Worm (Caenorhabditis elegans): ENCODE results near the gene H20J04.4.

The H20J04.4 gene

DNA sequence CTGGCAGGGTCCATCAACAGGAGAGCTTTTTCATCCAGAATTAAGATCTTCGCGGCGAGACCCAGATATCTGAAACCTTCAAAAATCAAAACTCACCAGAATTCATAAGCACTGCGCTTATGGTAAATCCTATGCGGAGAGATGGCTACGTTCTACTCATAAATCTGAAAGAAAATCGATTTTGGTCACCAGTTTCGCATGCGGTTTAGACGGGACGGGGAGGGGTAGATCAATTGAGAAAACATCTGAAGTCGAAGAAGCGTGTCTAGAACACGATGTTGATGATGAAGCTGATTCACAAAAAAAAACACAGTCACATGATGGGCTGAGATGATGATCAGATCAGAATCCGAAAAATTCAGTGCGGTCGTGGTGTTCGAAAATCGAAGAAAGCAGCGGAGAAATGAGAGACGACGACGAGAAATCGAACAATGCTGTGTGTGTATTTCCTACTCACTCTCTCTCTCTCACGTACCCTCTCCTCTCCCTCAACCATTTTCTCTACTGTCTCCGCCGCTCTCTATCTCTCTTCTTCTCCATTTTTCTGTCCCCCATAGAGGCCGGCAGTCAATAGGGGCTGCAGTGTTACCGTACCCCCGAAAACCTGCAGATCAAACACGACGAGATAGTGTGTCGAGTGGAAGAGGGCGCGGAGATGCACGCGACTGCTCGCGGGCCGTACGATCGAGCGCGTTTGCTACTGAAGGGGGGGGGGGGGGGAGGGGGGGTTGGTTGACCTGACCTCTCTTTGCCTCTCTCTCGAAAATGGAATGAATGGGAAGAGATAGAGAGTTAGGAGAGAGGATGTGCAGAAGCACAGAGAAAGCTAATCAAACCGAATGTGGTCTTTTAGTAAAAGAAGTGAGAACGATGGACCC, 47.7 kb downstream of the H20J04.4 start, which contains the start of gene ntl-2:
Gene ntl-2, minus strand, starts transcription at position 171 of the 878 bp plus-strand sequence.
- TF ChIP-seq nhr-21 (tag; optimal IDR thresholded peaks at IDR 0.05) (peak; percentile 88), unc-55 (GFP tag; optimal IDR thresholded peaks at IDR 0.05) (peak; percentile 94), ceh-82 (tag; optimal IDR thresholded peaks at IDR 0.05) (peak; percentile 70), dmd-4 (tag; optimal IDR thresholded peaks at IDR 0.05) (no peak), peb-1 (tag; optimal IDR thresholded peaks at IDR 0.05) (no peak), nhr-6 (tag; optimal IDR thresholded peaks at IDR 0.05) (peak; percentile 85), F13H6.1 (tag; optimal IDR thresholded peaks at IDR 0.05) (peak; percentile 97), mab-5 (tag; optimal IDR thresholded peaks at IDR 0.05) (peak; percentile 89), crh-2 (tag; optimal IDR thresholded peaks at IDR 0.05) (peak; percentile 86), Y55F3AM.14 (GFP tag; optimal IDR thresholded peaks at IDR 0.05) (peak; percentile 95), skn-1 (tag; optimal IDR thresholded peaks at IDR 0.05) (peak; percentile 55), egl-27 (tag; optimal IDR thresholded peaks at IDR 0.05) (peak; percentile 89), fos-1 (tag; optimal IDR thresholded peaks at IDR 0.05) (peak; percentile 77), C34F6.9 (tag; optimal IDR thresholded peaks at IDR 0.05) (peak; percentile 96), sma-9 (GFP tag; optimal IDR thresholded peaks at IDR 0.05) (peak; percentile 84), sma-9 (tag; optimal IDR thresholded peaks at IDR 0.05) (no peak), ama-1 (optimal IDR thresholded peaks at IDR 0.05) (no peak), snpc-4 (tag; optimal IDR thresholded peaks at IDR 0.05) (peak; percentile 67), lin-39 (tag; optimal IDR thresholded peaks at IDR 0.05) (no peak), sem-4 (tag; optimal IDR thresholded peaks at IDR 0.05) (peak; percentile 91), mbf-1 (tag; optimal IDR thresholded peaks at IDR 0.05) (no peak), nhr-129 (tag; optimal IDR thresholded peaks at IDR 0.05) (peak; percentile 96), lin-11 (tag; optimal IDR thresholded peaks at IDR 0.05) (peak; percentile 85), nhr-12 (tag; optimal IDR thresholded peaks at IDR 0.05) (no peak), ztf-11 (tag; optimal IDR thresholded peaks at IDR 0.05) (no peak), elt-1 (tag; optimal IDR thresholded peaks at IDR 0.05) (no peak), gmeb-1 (tag; optimal IDR thresholded peaks at IDR 0.05) (peak; percentile 89), nhr-77 (tag; optimal IDR thresholded peaks at IDR 0.05) (no peak), ztf-1 (GFP tag; conservative IDR thresholded peaks at IDR 0.05) (no peak), nhr-10 (tag; optimal IDR thresholded peaks at IDR 0.05) (no peak), unc-39 (tag; optimal IDR thresholded peaks at IDR 0.05) (no peak), ceh-16 (tag; optimal IDR thresholded peaks at IDR 0.05) (peak; percentile 72), ztf-4 (tag; optimal IDR thresholded peaks at IDR 0.05) (peak; percentile 94), R02D3.7 (tag; optimal IDR thresholded peaks at IDR 0.05) (peak; percentile 12), unc-62 (GFP tag; optimal IDR thresholded peaks at IDR 0.05) (no peak), blmp-1 (tag; optimal IDR thresholded peaks at IDR 0.05; ENCODE audit: insufficient read depth) (peak; percentile 66), zag-1 (tag; optimal IDR thresholded peaks at IDR 0.05) (peak; percentile 94), mdl-1 (tag; optimal IDR thresholded peaks at IDR 0.05) (peak; percentile 52 to 96), aly-2 (tag; optimal IDR thresholded peaks at IDR 0.05) (no peak), nhr-25 (tag; optimal IDR thresholded peaks at IDR 0.05) (peak; percentile 96), nhr-237 (tag; optimal IDR thresholded peaks at IDR 0.05) (peak; percentile 18), nhr-11 (tag; optimal IDR thresholded peaks at IDR 0.05) (no peak), nhr-23 (tag; optimal IDR thresholded peaks at IDR 0.05) (peak; percentile 59), lin-13 (GFP tag; optimal IDR thresholded peaks at IDR 0.05) (peak; percentile 95), alr-1 (tag; optimal IDR thresholded peaks at IDR 0.05) (no peak), ZK546.5 (tag; optimal IDR thresholded peaks at IDR 0.05) (peak; percentile 97), sma-3 (GFP tag; optimal IDR thresholded peaks at IDR 0.05) (peak; percentile 92), elt-3 (tag; optimal IDR thresholded peaks at IDR 0.05) (no peak), lsy-2 (tag; optimal IDR thresholded peaks at IDR 0.05) (peak; percentile 98 to 99)
